Worm (Caenorhabditis elegans) whole organism, L4/young adult: ENCODE measurements around the gene Y50D4A.1.

Experiments used
- dao-5 ChIP-seq: sonication (generic microtip); optimal IDR thresholded peaks from 2 replicates; lab custom pipeline; 2016; ENCODE audit warnings: missing genotype, missing genetic modification characterization, moderate library complexity, missing compliant biosample characterization
- him-1 ChIP-seq: sonication (generic microtip); optimal IDR thresholded peaks from 2 replicates; lab custom pipeline; 2016; ENCODE audit warnings: missing genotype, missing genetic modification reagents, missing genetic modification characterization, missing compliant biosample characterization

- TF ChIP-seq him-1 (no peak), dao-5 (no peak)
Measured at ce11 chrV:1252794-1253193, 45.1 kb downstream of the Y50D4A.1 start.
